Fruit fly (Drosophila melanogaster) whole organism, adult: Measurements from ENCODE around the gene CG10680.

Source experiments
- CG1620 ChIP-seq: fragments of 200-800 bp; sonication (Bioruptor generic); optimal IDR thresholded peaks from 2 replicates; lab custom pipeline; 2016; ENCODE audit warnings: missing biosample characterization, missing genetic modification characterization
- Crg-1 ChIP-seq: fragments of 200-800 bp; sonication (Bioruptor generic); optimal IDR thresholded peaks from 2 replicates; lab custom pipeline; 2016; ENCODE audit warnings: missing biosample characterization, missing genetic modification characterization
- pad ChIP-seq: fragments of 200-800 bp; sonication (Bioruptor generic); optimal IDR thresholded peaks from 3 replicates; lab custom pipeline; 2017; ENCODE audit warnings: missing biosample characterization, missing genetic modification characterization, mild to moderate bottlenecking, moderate library complexity, missing genetic modification reagents

- TF ChIP-seq pad (no peak), Crg-1 (GFP tag; lab: Kevin White, UChicago) (no peak), CG1620 (GFP tag; lab: Kevin White, UChicago) (no peak)
Measured at dm6 chr2L:19947992-19948524, 15.9 kb upstream of the CG10680 start.
